Fruit fly (Drosophila melanogaster): ENCODE measurements around the gene Gr94a.

DNA sequence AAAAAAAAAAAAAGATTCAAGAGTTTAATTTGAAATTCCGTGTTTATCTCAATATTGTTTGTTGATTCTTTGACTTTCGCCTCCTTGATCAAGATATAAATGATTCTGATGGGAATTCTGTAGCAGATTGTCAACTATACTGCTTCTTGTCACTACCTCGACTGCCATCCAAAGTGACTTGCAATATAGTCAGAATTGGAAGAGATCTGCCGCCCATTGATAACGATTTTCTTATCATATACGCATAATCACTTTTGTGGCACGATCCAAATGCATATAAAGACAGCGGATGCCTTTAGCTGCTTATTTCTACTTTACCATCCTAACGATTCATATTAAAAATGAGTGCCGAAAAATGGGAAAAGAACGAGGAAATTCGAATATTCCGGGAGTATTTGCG lies 47.7 kb downstream of the Gr94a start, which contains the start of gene CG6738:
- no peak for TF ChIP-seq Ets21C (GFP tag; optimal IDR thresholded peaks at IDR 0.05)
- TF ChIP-seq Eip93F (GFP tag; optimal IDR thresholded peaks at IDR 0.05), result no peak
- TF ChIP-seq Sox15 (GFP tag; optimal IDR thresholded peaks at IDR 0.05), result no peak
- TF ChIP-seq CG4318 (GFP tag; optimal IDR thresholded peaks at IDR 0.05), result no peak
- TF ChIP-seq Gug (GFP tag; IDR thresholded peaks at IDR 0.05), result no peak
- TF ChIP-seq CG8632 (GFP tag; optimal IDR thresholded peaks at IDR 0.05), result no peak
- TF ChIP-seq vri (GFP tag; optimal IDR thresholded peaks at IDR 0.05), result no peak
- no peak for TF ChIP-seq CG11294 (GFP tag; IDR thresholded peaks at IDR 0.05)
- TF ChIP-seq CG6163 (GFP tag; IDR thresholded peaks at IDR 0.05), result no peak
- no peak for TF ChIP-seq CG6276 (GFP tag; optimal IDR thresholded peaks at IDR 0.05)

Data from whole organism, prepupa.